Worm (Caenorhabditis elegans) whole organism, L3 larva: ENCODE measurements around the gene ZC443.4.

Experiments
- ceh-16 ChIP-seq: sonication (generic microtip); optimal IDR thresholded peaks from 2 replicates; lab custom pipeline; 2017; ENCODE audit warnings: missing biosample characterization, missing genetic modification characterization
- ceh-9 ChIP-seq: sonication (generic microtip); optimal IDR thresholded peaks from 2 replicates; lab custom pipeline; 2018; ENCODE audit warnings: missing biosample characterization, missing genetic modification characterization
- eor-1 ChIP-seq, 2 experiments: fragments of 150-350 bp; optimal IDR thresholded peaks; 2 replicates each; lab custom pipeline; 2014 to 2018; ENCODE audit warnings: missing biosample characterization in 2 of 2, missing genetic modification characterization in 2 of 2
- fkh-10 ChIP-seq: sonication (generic microtip); optimal IDR thresholded peaks from 2 replicates; lab custom pipeline; 2017; ENCODE audit warnings: missing biosample characterization, missing genetic modification reagents, missing genetic modification characterization
- jun-1 ChIP-seq: fragments of 150-350 bp; optimal IDR thresholded peaks from 2 replicates; lab custom pipeline; 2014; ENCODE audit warnings: missing biosample characterization, missing genetic modification reagents, missing genetic modification characterization
- lin-39 ChIP-seq: fragments of 150-350 bp; optimal IDR thresholded peaks from 2 replicates; lab custom pipeline; 2018; ENCODE audit warnings: missing biosample characterization, missing genetic modification reagents, missing genetic modification characterization
- mdl-1 ChIP-seq: fragments of 150-350 bp; optimal IDR thresholded peaks from 2 replicates; lab custom pipeline; 2014; ENCODE audit warnings: missing biosample characterization, missing genetic modification characterization
- nhr-237 ChIP-seq: fragments of 150-350 bp; optimal IDR thresholded peaks from 2 replicates; lab custom pipeline; 2014; ENCODE audit warnings: missing biosample characterization, missing genetic modification characterization
- nhr-28 ChIP-seq: fragments of 150-350 bp; optimal IDR thresholded peaks from 2 replicates; lab custom pipeline; 2014; ENCODE audit warnings: missing biosample characterization, missing genetic modification characterization
- nhr-43 ChIP-seq: sonication (generic microtip); optimal IDR thresholded peaks from 2 replicates; lab custom pipeline; 2016; ENCODE audit warnings: mild to moderate bottlenecking, missing genetic modification characterization, missing compliant biosample characterization; ENCODE audit not compliant: poor library complexity, severe bottlenecking
- snpc-4 ChIP-seq: fragments of 150-350 bp; optimal IDR thresholded peaks from 2 replicates; lab custom pipeline; 2014; ENCODE audit warnings: missing biosample characterization, missing genetic modification characterization
- unc-39 ChIP-seq: sonication (generic microtip); optimal IDR thresholded peaks from 4 replicates; lab custom pipeline; 2017; ENCODE audit warnings: missing biosample characterization, missing genetic modification characterization
- unc-62 ChIP-seq: fragments of 150-350 bp; sonication (generic microtip); optimal IDR thresholded peaks from 4 replicates; lab custom pipeline; 2014; ENCODE audit warnings: missing biosample characterization, missing genetic modification reagents, missing genetic modification characterization
- zag-1 ChIP-seq: fragments of 150-350 bp; optimal IDR thresholded peaks from 2 replicates; lab custom pipeline; 2014; ENCODE audit warnings: missing biosample characterization, missing genetic modification characterization

- TF ChIP-seq unc-62 (GFP tag; lab: Kevin White, UChicago) (no peak), snpc-4 (tag; lab: Kevin White, UChicago) (no peak), mdl-1 (tag; lab: Kevin White, UChicago) (no peak), ceh-16 (tag; lab: Kevin White, UChicago) (no peak), lin-39 (tag; lab: Kevin White, UChicago) (no peak), unc-39 (tag; lab: Kevin White, UChicago) (no peak), nhr-237 (tag; lab: Kevin White, UChicago) (no peak), nhr-43 (tag; lab: Kevin White, UChicago) (no peak), fkh-10 (GFP tag; lab: Kevin White, UChicago) (no peak), jun-1 (tag; lab: Kevin White, UChicago) (no peak), nhr-28 (tag; lab: Kevin White, UChicago) (no peak), ceh-9 (tag; lab: Kevin White, UChicago) (no peak), zag-1 (tag; lab: Kevin White, UChicago) (no peak), eor-1 (tag; optimal IDR thresholded peaks at IDR 0.05; lab: Kevin White, UChicago) (no peak)
These were observed 30.1 kb upstream of the ZC443.4 start, which contains the start of gene C44H9.5 for ce11 chrV:12849736-12850135.
